Worm (Caenorhabditis elegans) whole organism, midembryonic: ENCODE measurements around the gene ZK666.1.

Source experiments
- T22C8.4 ChIP-seq: fragments of 200-800 bp; sonication (Bioruptor generic); IDR thresholded peaks from 2 replicates; pipeline ENCODE4 v1.3.6; 2022; ENCODE audit warnings: missing genetic modification characterization, missing compliant biosample characterization
- cog-1 ChIP-seq: sonication (generic microtip); optimal IDR thresholded peaks from 2 replicates; lab custom pipeline; 2016; ENCODE audit warnings: missing genetic modification characterization, missing compliant biosample characterization
- flt-1 ChIP-seq: fragments of 200-800 bp; sonication (Bioruptor generic); IDR thresholded peaks from 2 replicates; pipeline ENCODE4 v1.3.6; 2022; ENCODE audit warnings: missing genetic modification characterization, missing compliant biosample characterization
- klf-2 ChIP-seq: fragments of 200-800 bp; sonication (Bioruptor generic); conservative IDR thresholded peaks from 2 replicates; pipeline ENCODE4 v1.3.6; 2022; ENCODE audit warnings: missing genetic modification reagents, missing genetic modification characterization, missing compliant biosample characterization
- med-1 ChIP-seq: sonication (generic microtip); optimal IDR thresholded peaks from 2 replicates; lab custom pipeline; 2017; ENCODE audit warnings: missing genetic modification characterization, mild to moderate bottlenecking, missing compliant biosample characterization, antibody characterized with exemption, missing genetic modification reagents; ENCODE audit not compliant: insufficient read depth
- ref-1 ChIP-seq: fragments of 200-800 bp; sonication (Bioruptor generic); conservative IDR thresholded peaks from 2 replicates; pipeline ENCODE4 v1.3.6; 2022; ENCODE audit warnings: missing genetic modification reagents, missing genetic modification characterization, missing compliant biosample characterization
- tab-1 ChIP-seq: fragments of 200-800 bp; sonication (Bioruptor generic); IDR thresholded peaks from 2 replicates; pipeline ENCODE4 v1.3.6; 2022; ENCODE audit warnings: missing genetic modification characterization, missing compliant biosample characterization
- ztf-23 ChIP-seq: fragments of 200-800 bp; sonication (Bioruptor generic); IDR thresholded peaks from 2 replicates; pipeline ENCODE4 v1.3.6; 2022; ENCODE audit warnings: missing genetic modification reagents, missing genetic modification characterization, missing compliant biosample characterization
- ztf-29 ChIP-seq: fragments of 200-800 bp; sonication (Bioruptor generic); IDR thresholded peaks from 2 replicates; pipeline ENCODE4 v1.3.6; 2022; ENCODE audit warnings: missing genetic modification reagents, missing genetic modification characterization, missing compliant biosample characterization

ZK666.1 gene

DNA sequence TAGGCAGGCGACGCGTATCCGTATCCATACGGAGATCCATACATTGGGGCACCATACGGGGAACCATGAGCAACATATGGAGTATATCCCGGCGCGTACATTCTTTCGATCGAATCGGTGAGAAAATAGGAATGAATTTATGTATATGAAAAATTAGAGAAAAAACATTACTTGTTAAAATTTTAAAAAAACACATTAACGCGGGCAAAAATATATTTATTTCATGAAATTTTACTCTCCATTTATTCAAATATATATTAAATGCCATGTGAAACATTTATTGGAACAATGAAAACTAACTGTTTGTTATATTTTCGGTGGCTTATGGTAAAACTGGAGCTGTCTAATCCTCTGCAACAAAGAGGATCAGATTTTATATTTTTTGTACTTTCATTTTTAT lies 643 bp upstream of the ZK666.1 start, which contains the start of gene ZK666.2:
Gene ZK666.2 (minus strand): TSS at position 101 of the 400 bp plus-strand sequence.
- TF ChIP-seq ref-1 (GFP tag; lab: Robert Waterston, UW), result no peak
- no peak for TF ChIP-seq T22C8.4
- no peak for TF ChIP-seq tab-1
- no peak for TF ChIP-seq cog-1 (tag; lab: Kevin White, UChicago)
- no peak for TF ChIP-seq ztf-29 (GFP tag; lab: Robert Waterston, UW)
- TF ChIP-seq flt-1 (GFP tag; lab: Robert Waterston, UW), result no peak
- no peak for TF ChIP-seq klf-2 (GFP tag; lab: Robert Waterston, UW)

DNA sequence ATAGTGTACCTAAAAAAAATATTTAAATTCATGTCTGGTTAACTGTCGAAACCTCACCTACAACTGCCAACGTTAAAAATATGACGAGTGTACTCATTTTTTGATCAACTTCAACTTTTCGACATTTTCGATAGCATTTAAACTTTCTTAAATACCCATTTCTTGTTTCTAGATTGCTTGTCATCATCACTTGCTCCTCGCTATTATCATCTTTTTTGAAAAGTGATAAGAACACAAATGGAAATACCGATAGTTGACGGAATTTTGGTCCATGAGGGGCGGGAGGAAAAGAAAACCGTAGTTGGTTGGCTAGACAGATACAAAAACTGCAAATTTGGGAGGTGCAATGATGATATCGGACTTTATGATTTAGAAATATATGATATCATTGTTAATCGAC lies 988 bp downstream of the ZK666.1 start, which contains the start of gene clec-143:
Gene clec-143 (minus strand): TSS at position 139 of the 400 bp plus-strand sequence.
- TF ChIP-seq ref-1 (GFP tag; lab: Robert Waterston, UW) (no peak), med-1 (no peak), flt-1 (GFP tag; lab: Robert Waterston, UW) (no peak), tab-1 (no peak), T22C8.4 (no peak), ztf-23 (GFP tag; lab: Robert Waterston, UW) (no peak), ztf-29 (GFP tag; lab: Robert Waterston, UW) (no peak), klf-2 (GFP tag; lab: Robert Waterston, UW) (no peak), cog-1 (tag; lab: Kevin White, UChicago) (no peak)

DNA sequence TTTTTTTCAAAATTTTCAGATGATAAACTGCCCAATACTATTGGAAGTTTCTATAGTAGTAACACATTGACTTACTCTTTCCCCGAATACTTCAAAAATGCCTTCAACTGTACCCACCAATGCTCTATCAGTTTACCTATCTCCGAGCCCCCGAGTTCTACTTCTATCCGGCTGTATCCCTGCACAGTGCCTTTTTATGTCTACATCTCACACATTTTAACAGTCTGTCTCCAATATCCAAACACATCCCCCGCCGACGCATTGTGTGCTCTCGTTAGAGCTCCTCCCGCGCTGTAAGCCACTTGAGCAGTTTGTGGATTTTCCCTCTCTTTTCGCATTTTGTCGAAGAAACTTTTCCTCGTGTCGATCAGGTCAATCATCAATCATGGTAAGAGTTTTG lies 4.6 kb downstream of the ZK666.1 start, which contains the start of gene tnc-2:
Gene tnc-2 (plus strand): TSS at position 301 of the 400 bp plus-strand sequence.
- no peak for TF ChIP-seq ztf-23 (GFP tag; lab: Robert Waterston, UW)
- no peak for TF ChIP-seq med-1
- TF ChIP-seq T22C8.4, result no peak
- TF ChIP-seq ref-1 (GFP tag; lab: Robert Waterston, UW), result no peak
- no peak for TF ChIP-seq cog-1 (tag; lab: Kevin White, UChicago)
- no peak for TF ChIP-seq flt-1 (GFP tag; lab: Robert Waterston, UW)
- TF ChIP-seq ztf-29 (GFP tag; lab: Robert Waterston, UW), result no peak
- TF ChIP-seq tab-1, result no peak
- no peak for TF ChIP-seq klf-2 (GFP tag; lab: Robert Waterston, UW)

DNA sequence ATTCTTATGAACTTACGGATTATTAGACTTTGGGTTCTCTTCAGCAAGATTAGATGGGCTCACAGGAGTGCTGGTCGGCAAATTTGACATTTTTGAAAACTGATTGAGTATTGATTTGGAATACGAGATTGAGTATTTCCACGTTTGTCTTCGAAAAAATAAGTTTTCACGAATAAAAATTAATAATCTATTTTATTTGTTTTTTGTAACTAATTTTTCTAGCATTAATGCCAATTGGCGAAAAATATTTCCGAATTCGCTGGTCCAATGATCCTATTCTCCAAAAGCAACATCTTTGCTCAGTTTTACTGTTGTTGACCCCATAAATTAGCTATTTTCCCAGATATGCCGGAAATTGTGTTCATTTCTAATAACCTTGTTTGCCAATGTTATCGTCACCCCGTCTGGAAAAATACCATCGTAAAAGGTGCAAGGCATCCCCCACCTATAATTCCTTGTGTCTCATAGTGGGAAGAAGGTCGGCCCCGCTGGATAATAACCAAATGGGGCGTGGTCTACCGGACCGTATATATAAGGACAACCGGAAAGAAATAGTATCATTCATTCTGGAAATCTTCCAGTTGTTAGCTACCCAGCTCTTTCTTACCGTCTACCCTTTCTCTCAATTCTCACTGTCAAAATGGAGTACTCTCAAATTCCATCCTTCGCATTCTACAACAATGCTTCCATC lies 6.8 kb downstream of the ZK666.1 start, which contains the start of the genes ZK673.6 and sdz-37:
Gene ZK673.6 (minus strand): TSS at position 101 of the 691 bp plus-strand sequence.
Gene sdz-37 (plus strand): TSS at position 641 of the 691 bp plus-strand sequence.
- TF ChIP-seq tab-1 (no peak), ztf-23 (GFP tag; lab: Robert Waterston, UW) (no peak), flt-1 (GFP tag; lab: Robert Waterston, UW) (no peak), klf-2 (GFP tag; lab: Robert Waterston, UW) (no peak), cog-1 (tag; lab: Kevin White, UChicago) (no peak), med-1 (no peak), T22C8.4 (no peak), ztf-29 (GFP tag; lab: Robert Waterston, UW) (no peak), ref-1 (GFP tag; lab: Robert Waterston, UW) (no peak)

DNA sequence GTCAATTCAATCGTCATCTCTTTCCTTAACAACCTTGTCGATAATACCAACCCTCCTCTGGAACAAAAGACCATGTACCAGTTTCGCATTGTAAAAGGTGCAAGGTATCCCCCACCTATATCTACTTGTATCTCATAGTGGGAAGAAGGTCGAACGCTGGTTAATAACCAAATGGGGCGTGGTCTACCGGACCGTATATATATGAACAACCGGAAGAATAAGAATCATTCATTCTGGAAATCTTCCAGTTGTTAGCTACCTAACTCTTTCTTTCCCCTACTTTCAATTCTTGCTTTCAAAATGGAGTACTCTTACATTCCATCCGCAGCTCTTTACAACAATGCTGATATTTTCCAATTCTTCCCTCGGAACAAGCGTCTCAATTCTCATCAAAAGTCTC lies 9.9 kb downstream of the ZK666.1 start, which contains the start of gene ZK673.5:
Gene ZK673.5 (plus strand): TSS at position 301 of the 400 bp plus-strand sequence.
- no peak for TF ChIP-seq ref-1 (GFP tag; lab: Robert Waterston, UW)
- TF ChIP-seq flt-1 (GFP tag; lab: Robert Waterston, UW), result no peak
- no peak for TF ChIP-seq med-1

DNA sequence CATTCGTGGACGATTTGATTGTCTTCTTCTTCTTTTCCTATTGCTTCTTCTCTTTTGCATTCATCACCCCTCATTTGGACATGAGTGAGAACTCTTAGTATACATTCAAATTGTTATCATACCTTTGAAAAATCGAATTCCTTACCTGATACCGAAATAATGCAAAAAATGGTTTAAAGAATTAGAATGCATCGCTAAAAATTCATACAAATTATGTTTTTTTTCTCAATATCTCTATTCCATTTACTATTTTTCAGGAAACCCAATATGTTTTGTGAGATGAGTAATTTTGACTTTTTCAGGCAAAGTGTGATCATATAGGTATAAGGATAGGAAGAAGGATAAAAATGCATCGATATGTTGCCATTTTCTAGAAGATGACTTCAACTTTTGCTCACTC lies 14.2 kb downstream of the ZK666.1 start, which contains the start of gene ZK673.11:
Gene ZK673.11 (plus strand): TSS at position 301 of the 400 bp plus-strand sequence.
- no peak for TF ChIP-seq ztf-29 (GFP tag; lab: Robert Waterston, UW)
- no peak for TF ChIP-seq tab-1
- no peak for TF ChIP-seq cog-1 (tag; lab: Kevin White, UChicago)
- TF ChIP-seq ref-1 (GFP tag; lab: Robert Waterston, UW), result no peak
- no peak for TF ChIP-seq med-1
- TF ChIP-seq ztf-23 (GFP tag; lab: Robert Waterston, UW), result no peak
- TF ChIP-seq flt-1 (GFP tag; lab: Robert Waterston, UW), result no peak
- TF ChIP-seq T22C8.4, result no peak
- no peak for TF ChIP-seq klf-2 (GFP tag; lab: Robert Waterston, UW)

DNA sequence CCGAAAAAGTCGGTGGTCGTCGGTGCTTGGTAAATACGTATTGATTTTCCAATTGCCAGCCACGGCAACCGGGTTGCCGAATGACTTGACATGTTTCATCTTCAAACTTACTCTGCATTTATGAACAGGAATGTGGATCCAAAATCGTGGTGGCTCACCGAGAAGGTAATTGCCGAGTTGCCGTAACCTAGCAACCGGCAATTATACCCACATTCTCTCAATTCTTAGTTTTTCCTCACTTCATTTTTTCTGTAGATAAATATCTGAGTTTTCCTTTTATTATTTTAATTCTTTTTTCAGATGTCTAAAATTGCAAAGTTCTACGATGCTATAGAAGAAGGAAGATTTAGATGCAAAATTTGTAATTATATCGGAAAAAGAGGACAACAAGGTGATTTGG lies 18.5 kb downstream of the ZK666.1 start, which contains the start of gene ZK673.4:
Gene ZK673.4 (plus strand): TSS at position 301 of the 400 bp plus-strand sequence.
- no peak for TF ChIP-seq klf-2 (GFP tag; lab: Robert Waterston, UW)
- no peak for TF ChIP-seq T22C8.4
- TF ChIP-seq med-1, result no peak
- TF ChIP-seq cog-1 (tag; lab: Kevin White, UChicago), result no peak
- TF ChIP-seq flt-1 (GFP tag; lab: Robert Waterston, UW), result no peak

DNA sequence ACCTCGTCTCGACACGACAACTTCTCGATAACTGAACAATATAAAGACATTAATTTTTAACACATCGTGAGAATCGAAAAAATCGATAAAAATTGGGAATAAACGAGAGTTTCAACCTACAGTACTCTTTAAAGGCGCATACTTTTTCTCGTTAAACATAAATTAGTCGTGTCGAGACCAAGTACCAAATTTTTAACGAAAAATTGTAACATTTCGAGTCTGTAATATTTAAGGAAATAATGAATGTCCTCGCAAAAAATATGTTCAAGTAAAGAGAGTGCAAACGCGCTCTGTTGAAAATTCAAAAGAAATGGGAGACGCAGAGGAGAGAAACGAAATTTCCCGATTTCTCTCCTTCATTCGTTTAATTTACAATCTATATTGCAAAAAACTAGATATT lies 20.8 kb downstream of the ZK666.1 start:
- TF ChIP-seq tab-1, result no peak
- TF ChIP-seq klf-2 (GFP tag; lab: Robert Waterston, UW), result no peak
- TF ChIP-seq ref-1 (GFP tag; lab: Robert Waterston, UW), result no peak
- no peak for TF ChIP-seq ztf-29 (GFP tag; lab: Robert Waterston, UW)
- no peak for TF ChIP-seq ztf-23 (GFP tag; lab: Robert Waterston, UW)
- TF ChIP-seq med-1, result no peak
- no peak for TF ChIP-seq cog-1 (tag; lab: Kevin White, UChicago)
- TF ChIP-seq T22C8.4, result no peak
- no peak for TF ChIP-seq flt-1 (GFP tag; lab: Robert Waterston, UW)

DNA sequence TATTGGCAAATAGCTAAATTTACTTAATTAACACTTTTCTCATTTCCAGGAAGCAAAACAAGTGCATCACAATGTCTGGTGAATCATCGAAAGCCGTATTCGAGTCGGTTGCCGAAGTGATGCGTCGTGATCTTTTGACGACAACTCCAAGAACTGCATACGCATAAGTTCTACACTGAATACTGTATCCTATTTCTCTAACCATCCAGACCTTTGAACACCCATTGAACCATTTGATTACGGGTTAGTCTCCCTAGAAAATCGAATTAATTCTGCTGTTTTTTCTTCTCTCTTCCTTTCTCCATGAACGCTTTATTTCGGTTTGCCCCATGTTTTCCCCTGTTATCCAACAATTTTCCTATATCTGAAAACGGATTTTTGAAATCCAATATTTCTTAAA lies 21.4 kb downstream of the ZK666.1 start, which contains the start of gene lin-56:
Gene lin-56 (plus strand): TSS at position 301 of the 400 bp plus-strand sequence.
- TF ChIP-seq tab-1, result no peak
- no peak for TF ChIP-seq flt-1 (GFP tag; lab: Robert Waterston, UW)
- no peak for TF ChIP-seq klf-2 (GFP tag; lab: Robert Waterston, UW)
- no peak for TF ChIP-seq ztf-23 (GFP tag; lab: Robert Waterston, UW)
- no peak for TF ChIP-seq T22C8.4
- TF ChIP-seq cog-1 (tag; lab: Kevin White, UChicago), result no peak
- TF ChIP-seq med-1, result no peak
- TF ChIP-seq ztf-29 (GFP tag; lab: Robert Waterston, UW), result no peak
- no peak for TF ChIP-seq ref-1 (GFP tag; lab: Robert Waterston, UW)
